Fruit fly (Drosophila melanogaster): Measurements from ENCODE around the gene CG31752.

dm6 chr2L:18793243-18793642 lies 47.9 kb downstream of the CG31752 start:
- TF ChIP-seq Sox102F (GFP tag; optimal IDR thresholded peaks at IDR 0.05) (no peak), salr (GFP tag; optimal IDR thresholded peaks at IDR 0.05) (no peak), CG3032 (tag; optimal IDR thresholded peaks at IDR 0.05) (no peak), topi (GFP tag; optimal IDR thresholded peaks at IDR 0.05) (no peak), Lpt (GFP tag; optimal IDR thresholded peaks at IDR 0.05) (no peak), Met (GFP tag; optimal IDR thresholded peaks at IDR 0.05) (no peak), CG8119 (GFP tag; IDR thresholded peaks at IDR 0.05) (no peak), Gug (GFP tag; IDR thresholded peaks at IDR 0.05) (no peak), acj6 (GFP tag; optimal IDR thresholded peaks at IDR 0.05) (no peak), Eip93F (GFP tag; optimal IDR thresholded peaks at IDR 0.05) (no peak), Sox15 (GFP tag; optimal IDR thresholded peaks at IDR 0.05) (no peak), fd85E (GFP tag; optimal IDR thresholded peaks at IDR 0.05) (no peak), Eip78C (GFP tag) (no peak)

Measured in whole organism, prepupa.